Fruit fly (Drosophila melanogaster) whole organism, embryonic: ENCODE measurements around the gene Rfx.

Source experiments
- Atf3 ChIP-seq: fragments of 200-800 bp; sonication (Bioruptor generic); optimal IDR thresholded peaks from 3 replicates; lab custom pipeline; 2016; ENCODE audit warnings: missing biosample characterization, missing genetic modification characterization
- Bdp1 ChIP-seq: fragments of 200-800 bp; sonication (Bioruptor generic); optimal IDR thresholded peaks from 3 replicates; lab custom pipeline; 2016; ENCODE audit warnings: missing biosample characterization, missing genetic modification characterization
- CG10274 ChIP-seq: fragments of 200-800 bp; sonication (Bioruptor generic); optimal IDR thresholded peaks from 3 replicates; lab custom pipeline; 2017; ENCODE audit warnings: missing biosample characterization, mild to moderate bottlenecking, missing genetic modification characterization
- CG11085 ChIP-seq: fragments of 200-800 bp; sonication (Bioruptor generic); IDR thresholded peaks from 2 replicates; pipeline ENCODE4 v1.3.6; 2022; ENCODE audit warnings: missing biosample characterization, missing genetic modification characterization
- CG12769 ChIP-seq: fragments of 200-800 bp; sonication (Bioruptor generic); optimal IDR thresholded peaks from 2 replicates; lab custom pipeline; 2019; ENCODE audit warnings: missing biosample characterization, mild to moderate bottlenecking, missing genetic modification characterization, moderate library complexity
- CG13775 ChIP-seq: fragments of 200-800 bp; sonication (Bioruptor generic); optimal IDR thresholded peaks from 3 replicates; lab custom pipeline; 2017; ENCODE audit warnings: missing biosample characterization, mild to moderate bottlenecking, missing genetic modification characterization
- CG13894 ChIP-seq: fragments of 200-800 bp; sonication (Bioruptor generic); optimal IDR thresholded peaks from 3 replicates; lab custom pipeline; 2018; ENCODE audit warnings: missing biosample characterization, mild to moderate bottlenecking, missing genetic modification characterization, moderate library complexity
- CG1529 ChIP-seq: fragments of 200-800 bp; sonication (Bioruptor generic); optimal IDR thresholded peaks from 3 replicates; lab custom pipeline; 2018; ENCODE audit warnings: missing biosample characterization, missing genetic modification characterization
- CG15514 ChIP-seq: fragments of 200-800 bp; sonication (Bioruptor generic); optimal IDR thresholded peaks from 3 replicates; lab custom pipeline; 2017; ENCODE audit warnings: missing biosample characterization, missing genetic modification characterization, mild to moderate bottlenecking, moderate library complexity, missing genetic modification reagents
- CG17328 ChIP-seq: fragments of 200-800 bp; sonication (Bioruptor generic); IDR thresholded peaks from 2 replicates; pipeline ENCODE4 v1.3.6; 2022; ENCODE audit warnings: missing biosample characterization, missing genetic modification characterization
- CG17359 ChIP-seq: fragments of 200-800 bp; sonication (Bioruptor generic); optimal IDR thresholded peaks from 3 replicates; lab custom pipeline; 2018; ENCODE audit warnings: missing biosample characterization, mild to moderate bottlenecking, missing genetic modification characterization, moderate library complexity
- CG17802 ChIP-seq: fragments of 200-800 bp; sonication (Bioruptor generic); optimal IDR thresholded peaks from 2 replicates; lab custom pipeline; 2018; ENCODE audit warnings: missing biosample characterization, mild to moderate bottlenecking, missing genetic modification characterization, moderate library complexity
- CG17912 ChIP-seq: fragments of 200-800 bp; sonication (Bioruptor generic); optimal IDR thresholded peaks from 2 replicates; lab custom pipeline; 2018; ENCODE audit warnings: missing biosample characterization, mild to moderate bottlenecking, missing genetic modification characterization
- CG18476 ChIP-seq: fragments of 200-800 bp; sonication (Bioruptor generic); optimal IDR thresholded peaks from 2 replicates; lab custom pipeline; 2016; ENCODE audit warnings: missing biosample characterization, mild to moderate bottlenecking, missing genetic modification characterization
- CG18764 ChIP-seq: fragments of 200-800 bp; sonication (Bioruptor generic); optimal IDR thresholded peaks from 3 replicates; lab custom pipeline; 2016; ENCODE audit warnings: missing biosample characterization, missing genetic modification characterization
- CG2875 ChIP-seq: fragments of 200-800 bp; sonication (Bioruptor generic); optimal IDR thresholded peaks from 2 replicates; lab custom pipeline; 2017; ENCODE audit warnings: missing biosample characterization, mild to moderate bottlenecking, missing genetic modification characterization, missing genetic modification reagents
- CG31224 ChIP-seq: fragments of 200-800 bp; sonication (Bioruptor generic); IDR thresholded peaks from 2 replicates; pipeline ENCODE4 v1.3.6; 2022; ENCODE audit warnings: missing biosample characterization, missing genetic modification characterization
- CG31365 ChIP-seq: fragments of 200-800 bp; sonication (Bioruptor generic); optimal IDR thresholded peaks from 2 replicates; lab custom pipeline; 2018; ENCODE audit warnings: missing biosample characterization, mild to moderate bottlenecking, missing genetic modification characterization
- CG3995 ChIP-seq: fragments of 200-800 bp; sonication (Bioruptor generic); optimal IDR thresholded peaks from 3 replicates; lab custom pipeline; 2016; ENCODE audit warnings: missing biosample characterization, missing genetic modification characterization
- CG6813 ChIP-seq: fragments of 200-800 bp; sonication (Bioruptor generic); optimal IDR thresholded peaks from 2 replicates; lab custom pipeline; 2017; ENCODE audit warnings: missing biosample characterization, missing genetic modification characterization, mild to moderate bottlenecking, moderate library complexity, missing genetic modification reagents
- CG7839 ChIP-seq: fragments of 200-800 bp; sonication (Bioruptor generic); optimal IDR thresholded peaks from 3 replicates; lab custom pipeline; 2018; ENCODE audit warnings: missing biosample characterization, mild to moderate bottlenecking, missing genetic modification characterization, moderate library complexity
- CG8281 ChIP-seq: fragments of 200-800 bp; sonication (Bioruptor generic); optimal IDR thresholded peaks from 2 replicates; lab custom pipeline; 2018; ENCODE audit warnings: missing biosample characterization, mild to moderate bottlenecking, missing genetic modification characterization, moderate library complexity
- CG9609 ChIP-seq: fragments of 200-800 bp; sonication (Bioruptor generic); optimal IDR thresholded peaks from 3 replicates; lab custom pipeline; 2016; ENCODE audit warnings: missing biosample characterization, missing genetic modification characterization
- CG9876 ChIP-seq: fragments of 200-800 bp; sonication (Bioruptor generic); optimal IDR thresholded peaks from 2 replicates; lab custom pipeline; 2016; ENCODE audit warnings: missing biosample characterization, missing genetic modification characterization
- Dad ChIP-seq: fragments of 200-800 bp; sonication (Bioruptor generic); optimal IDR thresholded peaks from 3 replicates; lab custom pipeline; 2016; ENCODE audit warnings: missing biosample characterization, missing genetic modification characterization
- Dek ChIP-seq: fragments of 200-800 bp; sonication (Bioruptor generic); optimal IDR thresholded peaks from 3 replicates; lab custom pipeline; 2019; ENCODE audit warnings: missing biosample characterization, mild to moderate bottlenecking, missing genetic modification characterization, moderate library complexity
- Doc3 ChIP-seq: fragments of 200-800 bp; sonication (Bioruptor generic); IDR thresholded peaks from 3 replicates; pipeline ENCODE4 v1.3.6; 2022; ENCODE audit warnings: missing biosample characterization, missing genetic modification characterization; ENCODE audit not compliant: partially characterized antibody
- Opbp ChIP-seq: fragments of 200-800 bp; sonication (Bioruptor generic); IDR thresholded peaks from 3 replicates; pipeline ENCODE4 v1.3.6; 2022; ENCODE audit warnings: missing biosample characterization, missing genetic modification characterization; ENCODE audit not compliant: partially characterized antibody
- Pdp1 ChIP-seq, 2 experiments: fragments of 200-800 bp; sonication (Bioruptor generic); optimal IDR thresholded peaks; 3 replicates each; lab custom pipeline; 2016; ENCODE audit warnings: missing biosample characterization in 2 of 2, missing genetic modification characterization in 2 of 2, mild to moderate bottlenecking in 1 of 2, moderate library complexity in 1 of 2
- Scr ChIP-seq: fragments of 200-800 bp; sonication (Bioruptor generic); IDR thresholded peaks from 2 replicates; pipeline ENCODE4 v1.3.6; 2022; ENCODE audit warnings: missing biosample characterization, missing genetic modification characterization; ENCODE audit not compliant: partially characterized antibody
- Sox102F ChIP-seq: fragments of 200-800 bp; sonication (Bioruptor generic); optimal IDR thresholded peaks from 2 replicates; lab custom pipeline; 2018; ENCODE audit warnings: missing biosample characterization, mild to moderate bottlenecking, missing genetic modification characterization, moderate library complexity
- Tbp ChIP-seq: fragments of >200 bp; optimal IDR thresholded peaks from 2 replicates; lab custom pipeline; 2018; ENCODE audit warnings: missing biosample characterization, missing genetic modification characterization
- Xbp1 ChIP-seq: fragments of 200-800 bp; sonication (Bioruptor generic); optimal IDR thresholded peaks from 3 replicates; lab custom pipeline; 2016; ENCODE audit warnings: missing biosample characterization, mild to moderate bottlenecking, missing genetic modification characterization
- bigmax ChIP-seq: fragments of 200-800 bp; sonication (Bioruptor generic); optimal IDR thresholded peaks from 2 replicates; lab custom pipeline; 2018; ENCODE audit warnings: missing biosample characterization, mild to moderate bottlenecking, missing genetic modification characterization
- cg ChIP-seq: fragments of 200-800 bp; sonication (Bioruptor generic); optimal IDR thresholded peaks from 3 replicates; lab custom pipeline; 2019; ENCODE audit warnings: missing biosample characterization, mild to moderate bottlenecking, missing genetic modification characterization, moderate library complexity
- chn ChIP-seq: fragments of 200-800 bp; sonication (Bioruptor generic); optimal IDR thresholded peaks from 2 replicates; lab custom pipeline; 2016; ENCODE audit warnings: missing biosample characterization, missing genetic modification characterization
- dan ChIP-seq: fragments of 200-800 bp; sonication (Bioruptor generic); IDR thresholded peaks from 2 replicates; pipeline ENCODE4 v1.3.6; 2022; ENCODE audit warnings: missing biosample characterization, missing genetic modification characterization
- gem ChIP-seq: fragments of 200-800 bp; sonication (Bioruptor generic); optimal IDR thresholded peaks from 2 replicates; lab custom pipeline; 2019; ENCODE audit warnings: missing biosample characterization, mild to moderate bottlenecking, missing genetic modification characterization, moderate library complexity
- grau ChIP-seq: fragments of 200-800 bp; optimal IDR thresholded peaks from 3 replicates; lab custom pipeline; 2019; ENCODE audit warnings: missing biosample characterization, mild to moderate bottlenecking, missing genetic modification characterization, moderate library complexity
- jing ChIP-seq: fragments of 200-800 bp; sonication (Bioruptor generic); optimal IDR thresholded peaks from 2 replicates; lab custom pipeline; 2018; ENCODE audit warnings: missing biosample characterization, mild to moderate bottlenecking, missing genetic modification characterization
- pnt ChIP-seq: fragments of 200-800 bp; sonication (Bioruptor generic); optimal IDR thresholded peaks from 3 replicates; lab custom pipeline; 2016; ENCODE audit warnings: missing biosample characterization, missing genetic modification characterization
- repo ChIP-seq: fragments of 200-800 bp; sonication (Bioruptor generic); optimal IDR thresholded peaks from 2 replicates; lab custom pipeline; 2016; ENCODE audit warnings: missing biosample characterization, missing genetic modification characterization
- run ChIP-seq: fragments of 200-800 bp; sonication (Bioruptor generic); optimal IDR thresholded peaks from 3 replicates; lab custom pipeline; 2018; ENCODE audit warnings: missing biosample characterization, mild to moderate bottlenecking, missing genetic modification characterization
- salm ChIP-seq: fragments of 200-800 bp; sonication (Bioruptor generic); optimal IDR thresholded peaks from 2 replicates; lab custom pipeline; 2018; ENCODE audit warnings: missing biosample characterization, mild to moderate bottlenecking, missing genetic modification characterization
- sc ChIP-seq, 3 experiments: fragments of >200 bp in 2 of 3; fragments of 200-800 bp in 1 of 3; sonication (Bioruptor generic) in 1 of 3; optimal IDR thresholded peaks; 2 replicates in 2 of 3; 3 replicates in 1 of 3; lab custom pipeline; 2017; ENCODE audit warnings: mild to moderate bottlenecking in 1 of 3, missing biosample characterization in 1 of 3, missing genetic modification characterization in 1 of 3, missing genetic modification reagents in 1 of 3
- sima ChIP-seq: fragments of 200-800 bp; sonication (Bioruptor generic); optimal IDR thresholded peaks from 2 replicates; lab custom pipeline; 2016; ENCODE audit warnings: missing biosample characterization, missing genetic modification characterization
- sisA ChIP-seq: fragments of 200-800 bp; sonication (Bioruptor generic); IDR thresholded peaks from 2 replicates; pipeline ENCODE4 v1.3.6; 2022; ENCODE audit warnings: missing biosample characterization, missing genetic modification characterization
- z ChIP-seq: fragments of 200-800 bp; sonication (Bioruptor generic); IDR thresholded peaks from 3 replicates; pipeline ENCODE4 v1.3.6; 2022; ENCODE audit warnings: missing biosample characterization, missing genetic modification characterization
- zen ChIP-seq: fragments of 200-800 bp; sonication (Bioruptor generic); optimal IDR thresholded peaks from 3 replicates; lab custom pipeline; 2018; ENCODE audit warnings: missing biosample characterization, mild to moderate bottlenecking, missing genetic modification characterization, moderate library complexity

Rfx gene

dm6 chr3R:10332823-10333263 lies 45.0 kb downstream of the Rfx start, which contains the start of gene sle (continued):
- no peak for TF ChIP-seq CG31365 (tag; lab: Kevin White, UChicago)
- no peak for TF ChIP-seq CG6813 (GFP tag; lab: Kevin White, UChicago)
- TF ChIP-seq CG9876 (GFP tag; lab: Kevin White, UChicago) = no peak
- TF ChIP-seq grau (tag; lab: Kevin White, UChicago) = peak; percentile 53
- no peak for TF ChIP-seq sisA (GFP tag; lab: Robert Waterston, UW)
- no peak for TF ChIP-seq CG11085 (GFP tag; lab: Robert Waterston, UW)
- no peak for TF ChIP-seq CG13894 (tag; lab: Kevin White, UChicago)
- TF ChIP-seq salm = no peak
- no peak for TF ChIP-seq bigmax (GFP tag; lab: Kevin White, UChicago)
- no peak for TF ChIP-seq cg (GFP tag; lab: Kevin White, UChicago)
- TF ChIP-seq CG1529 (GFP tag; lab: Kevin White, UChicago) = no peak
- TF ChIP-seq CG18764 (GFP tag; lab: Kevin White, UChicago) = peak; percentile 11
- no peak for TF ChIP-seq sc (optimal IDR thresholded peaks at IDR 0.05; lab: Kevin White, UChicago)
- TF ChIP-seq sc (GFP tag; optimal IDR thresholded peaks at IDR 0.05; lab: Kevin White, UChicago) = no peak
- no peak for TF ChIP-seq CG7839 (tag; lab: Kevin White, UChicago)
- TF ChIP-seq CG17328 = peak; percentile 21; the same call in 1 of the 2 replicates
- no peak for TF ChIP-seq z
- TF ChIP-seq gem = no peak
- no peak for TF ChIP-seq run
- peak; percentile 66 for TF ChIP-seq chn (GFP tag; lab: Kevin White, UChicago)
- TF ChIP-seq CG9609 = peak; percentile 71
- peak; percentile 38 for TF ChIP-seq CG17802 (tag; lab: Kevin White, UChicago)
- no peak for TF ChIP-seq CG12769 (tag; lab: Kevin White, UChicago)
- TF ChIP-seq jing (GFP tag; lab: Kevin White, UChicago) = no peak
- no peak for TF ChIP-seq CG8281 (tag; lab: Kevin White, UChicago)
- no peak for TF ChIP-seq CG2875 (GFP tag; lab: Kevin White, UChicago)
- TF ChIP-seq Tbp = no peak
- no peak for TF ChIP-seq CG10274 (GFP tag; lab: Kevin White, UChicago)
- TF ChIP-seq pnt = no peak
- peak; percentile 93 for TF ChIP-seq CG3995 (GFP tag; lab: Kevin White, UChicago)
- peak; percentile 83 for TF ChIP-seq CG15514 (GFP tag; lab: Kevin White, UChicago)
- peak; percentile 69 for TF ChIP-seq Dad (GFP tag; lab: Kevin White, UChicago)
- TF ChIP-seq repo (GFP tag; lab: Kevin White, UChicago) = peak; percentile 42
- peak; percentile 5 for TF ChIP-seq sima (GFP tag; lab: Kevin White, UChicago)
- TF ChIP-seq CG18476 = peak; percentile 61
- TF ChIP-seq CG31224 (GFP tag; lab: Robert Waterston, UW) = no peak
- no peak for TF ChIP-seq Dek (tag; lab: Kevin White, UChicago)
- peak in 1 of 2 experiments; percentile 55 for TF ChIP-seq Pdp1 (GFP tag; optimal IDR thresholded peaks at IDR 0.05; lab: Kevin White, UChicago)
- TF ChIP-seq CG17359 (tag; lab: Kevin White, UChicago) = no peak
- TF ChIP-seq Xbp1 (GFP tag; lab: Kevin White, UChicago) = peak; percentile 57
- peak; percentile 43; the same call in 1 of the 3 replicates for TF ChIP-seq Doc3 (GFP tag; lab: Robert Waterston, UW)
- TF ChIP-seq Atf3 = peak; percentile 5
- peak; percentile 64 for TF ChIP-seq zen (tag; lab: Kevin White, UChicago)
- peak; percentile 47 for TF ChIP-seq CG13775 (GFP tag; lab: Kevin White, UChicago)
- TF ChIP-seq Bdp1 (GFP tag; lab: Kevin White, UChicago) = peak; percentile 50
- TF ChIP-seq Opbp (GFP tag; lab: Robert Waterston, UW) = peak; percentile 49; the same call in 2 of the 3 replicates
- TF ChIP-seq Sox102F (GFP tag; lab: Kevin White, UChicago) = no peak
- no peak for TF ChIP-seq CG17912 (GFP tag; lab: Kevin White, UChicago)
- peak; percentile 59 for TF ChIP-seq Scr (GFP tag; lab: Robert Waterston, UW)
- no peak for TF ChIP-seq dan (GFP tag; lab: Robert Waterston, UW)
